Fruit fly (Drosophila melanogaster) whole organism, embryonic: Measurements from ENCODE around the gene CG14036.

Source experiments
- Ada2b ChIP-seq: fragments of 200-800 bp; sonication (Bioruptor generic); IDR thresholded peaks from 2 replicates; pipeline ENCODE4 v1.3.6; 2022; ENCODE audit warnings: missing biosample characterization, missing genetic modification characterization
- Antp ChIP-seq: fragments of 200-800 bp; sonication (Bioruptor generic); optimal IDR thresholded peaks from 3 replicates; lab custom pipeline; 2016; ENCODE audit warnings: missing biosample characterization, missing genetic modification characterization
- Atf6 ChIP-seq: fragments of 200-800 bp; sonication (Bioruptor generic); IDR thresholded peaks from 2 replicates; pipeline ENCODE4 v1.3.6; 2022; ENCODE audit warnings: missing biosample characterization, missing genetic modification characterization
- CG10462 ChIP-seq: fragments of 200-800 bp; sonication (Bioruptor generic); optimal IDR thresholded peaks from 2 replicates; lab custom pipeline; 2016; ENCODE audit warnings: missing biosample characterization, missing genetic modification characterization
- CG11085 ChIP-seq: fragments of 200-800 bp; sonication (Bioruptor generic); IDR thresholded peaks from 2 replicates; pipeline ENCODE4 v1.3.6; 2022; ENCODE audit warnings: missing biosample characterization, missing genetic modification characterization
- CG11456 ChIP-seq: fragments of 200-800 bp; sonication (Bioruptor generic); IDR thresholded peaks from 3 replicates; pipeline ENCODE4 v1.3.6; 2022; ENCODE audit warnings: missing biosample characterization, missing genetic modification characterization
- CG14860 ChIP-seq: fragments of 200-800 bp; sonication (Bioruptor generic); IDR thresholded peaks from 3 replicates; pipeline ENCODE4 v1.3.6; 2022; ENCODE audit warnings: missing biosample characterization, missing genetic modification characterization; ENCODE audit not compliant: partially characterized antibody
- CG15601 ChIP-seq: fragments of 200-800 bp; sonication (Bioruptor generic); optimal IDR thresholded peaks from 3 replicates; lab custom pipeline; 2019; ENCODE audit warnings: missing biosample characterization, mild to moderate bottlenecking, missing genetic modification characterization, moderate library complexity
- CG15696 ChIP-seq: fragments of 200-800 bp; sonication (Bioruptor generic); optimal IDR thresholded peaks from 2 replicates; lab custom pipeline; 2019; ENCODE audit warnings: missing biosample characterization, mild to moderate bottlenecking, missing genetic modification characterization, moderate library complexity
- CG2199 ChIP-seq: fragments of 200-800 bp; sonication (Bioruptor generic); IDR thresholded peaks from 3 replicates; pipeline ENCODE4 v1.3.6; 2022; ENCODE audit warnings: missing biosample characterization, missing genetic modification characterization
- CG2889 ChIP-seq: fragments of 200-800 bp; sonication (Bioruptor generic); IDR thresholded peaks from 3 replicates; pipeline ENCODE4 v1.3.6; 2022; ENCODE audit warnings: missing biosample characterization, missing genetic modification characterization
- CG3726 ChIP-seq: fragments of 200-800 bp; sonication (Bioruptor generic); IDR thresholded peaks from 3 replicates; pipeline ENCODE4, ENCODE4 v1.3.6; 2022; ENCODE audit warnings: missing biosample characterization, missing genetic modification characterization
- CG4617 ChIP-seq: fragments of 200-800 bp; sonication (Bioruptor generic); optimal IDR thresholded peaks from 3 replicates; lab custom pipeline; 2016; ENCODE audit warnings: missing biosample characterization, missing genetic modification characterization, borderline replicate concordance
- CG4820 ChIP-seq: fragments of 200-800 bp; sonication (Bioruptor generic); optimal IDR thresholded peaks from 3 replicates; lab custom pipeline; 2016; ENCODE audit warnings: missing biosample characterization, missing genetic modification characterization
- CG6813 ChIP-seq: fragments of 200-800 bp; sonication (Bioruptor generic); optimal IDR thresholded peaks from 2 replicates; lab custom pipeline; 2017; ENCODE audit warnings: missing biosample characterization, missing genetic modification characterization, mild to moderate bottlenecking, moderate library complexity, missing genetic modification reagents
- CG7928 ChIP-seq: fragments of 200-800 bp; sonication (Bioruptor generic); optimal IDR thresholded peaks from 2 replicates; lab custom pipeline; 2017; ENCODE audit warnings: missing biosample characterization, mild to moderate bottlenecking, missing genetic modification characterization
- CG7987 ChIP-seq: fragments of 200-800 bp; sonication (Bioruptor generic); optimal IDR thresholded peaks from 2 replicates; lab custom pipeline; 2018; ENCODE audit warnings: missing biosample characterization, mild to moderate bottlenecking, missing genetic modification characterization, moderate library complexity
- CG8290 ChIP-seq, 3 experiments: fragments of 200-800 bp; sonication (Bioruptor generic); optimal IDR thresholded peaks; 2 replicates each; lab custom pipeline; 2016 to 2019; ENCODE audit warnings: missing biosample characterization in 3 of 3, missing genetic modification characterization in 3 of 3, mild to moderate bottlenecking in 2 of 3, moderate library complexity in 1 of 3
- CrebB ChIP-seq: fragments of 200-800 bp; sonication (Bioruptor generic); optimal IDR thresholded peaks from 3 replicates; lab custom pipeline; 2018; ENCODE audit warnings: missing biosample characterization, mild to moderate bottlenecking, missing genetic modification characterization
- D19B ChIP-seq: fragments of 200-800 bp; sonication (Bioruptor generic); optimal IDR thresholded peaks from 2 replicates; lab custom pipeline; 2017; ENCODE audit warnings: missing biosample characterization, mild to moderate bottlenecking, missing genetic modification characterization
- Dip2 ChIP-seq: fragments of 200-800 bp; sonication (Bioruptor generic); IDR thresholded peaks from 2 replicates; pipeline ENCODE4 v1.3.6; 2022; ENCODE audit warnings: missing biosample characterization, missing genetic modification characterization
- E2f2 ChIP-seq: fragments of 200-800 bp; sonication (Bioruptor generic); IDR thresholded peaks from 2 replicates; pipeline ENCODE4 v1.3.6; 2022; ENCODE audit warnings: missing biosample characterization, missing genetic modification characterization
- Eip74EF ChIP-seq, 2 experiments: fragments of 200-800 bp in 1 of 2; fragments of >200 bp in 1 of 2; sonication (Bioruptor generic) in 1 of 2; optimal IDR thresholded peaks; 2 replicates each; lab custom pipeline; 2017 to 2019; ENCODE audit warnings: missing biosample characterization in 2 of 2, missing genetic modification characterization in 2 of 2, mild to moderate bottlenecking in 1 of 2, moderate library complexity in 1 of 2
- Fer3 ChIP-seq: fragments of 200-800 bp; sonication (Bioruptor generic); optimal IDR thresholded peaks from 2 replicates; lab custom pipeline; 2018; ENCODE audit warnings: missing biosample characterization, mild to moderate bottlenecking, missing genetic modification characterization, moderate library complexity
- Hr51 ChIP-seq, 2 experiments: fragments of 200-800 bp; sonication (Bioruptor generic); optimal IDR thresholded peaks; 2 replicates in 1 of 2; 3 replicates in 1 of 2; lab custom pipeline; 2016 to 2018; ENCODE audit warnings: missing biosample characterization in 2 of 2, missing genetic modification characterization in 2 of 2, mild to moderate bottlenecking in 1 of 2, moderate library complexity in 1 of 2
- Jarid2 ChIP-seq: fragments of 200-800 bp; sonication (Bioruptor generic); optimal IDR thresholded peaks from 3 replicates; lab custom pipeline; 2017; ENCODE audit warnings: mild to moderate bottlenecking, missing biosample characterization, missing genetic modification reagents, missing genetic modification characterization
- Lim3 ChIP-seq: fragments of 200-800 bp; sonication (Bioruptor generic); IDR thresholded peaks from 2 replicates; pipeline ENCODE4 v1.3.6; 2022; ENCODE audit warnings: missing biosample characterization, missing genetic modification characterization
- Scr ChIP-seq: fragments of 200-800 bp; sonication (Bioruptor generic); IDR thresholded peaks from 2 replicates; pipeline ENCODE4 v1.3.6; 2022; ENCODE audit warnings: missing biosample characterization, missing genetic modification characterization; ENCODE audit not compliant: partially characterized antibody
- Sox102F ChIP-seq: fragments of 200-800 bp; sonication (Bioruptor generic); optimal IDR thresholded peaks from 2 replicates; lab custom pipeline; 2018; ENCODE audit warnings: missing biosample characterization, mild to moderate bottlenecking, missing genetic modification characterization, moderate library complexity
- Usf ChIP-seq: fragments of 200-800 bp; sonication (Bioruptor generic); optimal IDR thresholded peaks from 2 replicates; lab custom pipeline; 2017; ENCODE audit warnings: missing genotype, missing biosample characterization, missing genetic modification characterization
- Vsx1 ChIP-seq: fragments of 200-800 bp; sonication (Bioruptor generic); optimal IDR thresholded peaks from 2 replicates; lab custom pipeline; 2017; ENCODE audit warnings: missing biosample characterization, mild to moderate bottlenecking, missing genetic modification characterization, missing genetic modification reagents
- abd-A ChIP-seq: fragments of 200-800 bp; sonication (Bioruptor generic); optimal IDR thresholded peaks from 3 replicates; lab custom pipeline; 2019; ENCODE audit warnings: missing biosample characterization, mild to moderate bottlenecking, missing genetic modification characterization, moderate library complexity
- bsh ChIP-seq, 2 experiments: fragments of 200-800 bp; sonication (Bioruptor generic); optimal IDR thresholded peaks; 2 replicates each; lab custom pipeline; 2017 to 2018; ENCODE audit warnings: mild to moderate bottlenecking in 2 of 2, missing biosample characterization in 2 of 2, missing genetic modification characterization in 2 of 2, moderate library complexity in 1 of 2
- dm ChIP-seq: fragments of 200-800 bp; sonication (Bioruptor generic); optimal IDR thresholded peaks from 3 replicates; lab custom pipeline; 2016; ENCODE audit warnings: missing biosample characterization, missing genetic modification characterization
- fd102C ChIP-seq: fragments of 200-800 bp; sonication (Bioruptor generic); optimal IDR thresholded peaks from 2 replicates; lab custom pipeline; 2018; ENCODE audit warnings: missing biosample characterization, mild to moderate bottlenecking, missing genetic modification characterization, moderate library complexity
- gfzf ChIP-seq: fragments of 200-800 bp; sonication (Bioruptor generic); optimal IDR thresholded peaks from 2 replicates; lab custom pipeline; 2016; ENCODE audit warnings: missing biosample characterization, mild to moderate bottlenecking, missing genetic modification characterization, moderate library complexity
- hb ChIP-seq: fragments of 200-800 bp; sonication (Bioruptor generic); IDR thresholded peaks from 3 replicates; pipeline ENCODE4 v1.3.6; 2022; ENCODE audit warnings: missing biosample characterization, missing genetic modification characterization; ENCODE audit not compliant: partially characterized antibody
- maf-S ChIP-seq: fragments of 200-800 bp; sonication (Bioruptor generic); optimal IDR thresholded peaks from 2 replicates; lab custom pipeline; 2016; ENCODE audit warnings: missing biosample characterization, missing genetic modification characterization
- mirr ChIP-seq: fragments of 200-800 bp; sonication (Bioruptor generic); optimal IDR thresholded peaks from 3 replicates; lab custom pipeline; 2018; ENCODE audit warnings: missing biosample characterization, mild to moderate bottlenecking, missing genetic modification characterization
- onecut ChIP-seq: fragments of 200-800 bp; sonication (Bioruptor generic); IDR thresholded peaks from 2 replicates; pipeline ENCODE4 v1.3.6; 2022; ENCODE audit warnings: missing biosample characterization, missing genetic modification characterization
- p53 ChIP-seq: fragments of 200-800 bp; sonication (Bioruptor generic); optimal IDR thresholded peaks from 2 replicates; lab custom pipeline; 2016; ENCODE audit warnings: missing biosample characterization, missing genetic modification characterization
- pb ChIP-seq: fragments of 200-800 bp; sonication (Bioruptor generic); optimal IDR thresholded peaks from 3 replicates; lab custom pipeline; 2016; ENCODE audit warnings: missing biosample characterization, missing genetic modification characterization
- pros ChIP-seq: fragments of 200-800 bp; sonication (Bioruptor generic); optimal IDR thresholded peaks from 3 replicates; lab custom pipeline; 2019; ENCODE audit warnings: missing biosample characterization, mild to moderate bottlenecking, missing genetic modification characterization, moderate library complexity
- ro ChIP-seq: fragments of 200-800 bp; sonication (Bioruptor generic); IDR thresholded peaks from 2 replicates; pipeline ENCODE4 v1.3.6; 2022; ENCODE audit warnings: missing biosample characterization, missing genetic modification characterization
- seq ChIP-seq: fragments of 200-800 bp; sonication (Bioruptor generic); IDR thresholded peaks from 2 replicates; pipeline ENCODE4 v1.3.6; 2022; ENCODE audit warnings: missing biosample characterization, missing genetic modification characterization
- sim ChIP-seq: fragments of 200-800 bp; sonication (Bioruptor generic); IDR thresholded peaks from 2 replicates; pipeline ENCODE4 v1.3.6; 2022; ENCODE audit warnings: missing biosample characterization, missing genetic modification characterization
- sqz ChIP-seq: fragments of 200-800 bp; sonication (Bioruptor generic); optimal IDR thresholded peaks from 3 replicates; lab custom pipeline; 2018; ENCODE audit warnings: missing biosample characterization, mild to moderate bottlenecking, missing genetic modification characterization
- unpg ChIP-seq: fragments of 200-800 bp; sonication (Bioruptor generic); optimal IDR thresholded peaks from 3 replicates; lab custom pipeline; 2018; ENCODE audit warnings: missing biosample characterization, mild to moderate bottlenecking, missing genetic modification characterization, moderate library complexity
- vfl ChIP-seq: fragments of 200-800 bp; sonication (Bioruptor generic); optimal IDR thresholded peaks from 2 replicates; lab custom pipeline; 2016; ENCODE audit warnings: missing biosample characterization, missing genetic modification characterization
- wor ChIP-seq: fragments of 200-800 bp; sonication (Bioruptor generic); IDR thresholded peaks from 2 replicates; pipeline ENCODE4 v1.3.6; 2022; ENCODE audit warnings: missing biosample characterization, missing genetic modification characterization

CG14036 gene

dm6 chr2L:5063936-5064335 lies 9.1 kb upstream of the CG14036 start (continued):
- TF ChIP-seq Eip74EF (GFP tag; optimal IDR thresholded peaks at IDR 0.05; lab: Kevin White, UChicago) (no peak), CG15696 (tag; lab: Kevin White, UChicago) (no peak), CG7987 (no peak), Ada2b (GFP tag; lab: Robert Waterston, UW) (no peak), CG7928 (GFP tag; lab: Kevin White, UChicago) (no peak), CG8290 (GFP tag; optimal IDR thresholded peaks at IDR 0.05; lab: Kevin White, UChicago) (no peak), CG8290 (tag; optimal IDR thresholded peaks at IDR 0.05; lab: Kevin White, UChicago) (peak in 1 of 2 experiments; percentile 46), Hr51 (GFP tag; optimal IDR thresholded peaks at IDR 0.05; lab: Kevin White, UChicago) (peak in 1 of 2 experiments; percentile 34), CG10462 (no peak), CG11456 (GFP tag; lab: Robert Waterston, UW) (no peak), ro (no peak), bsh (GFP tag; optimal IDR thresholded peaks at IDR 0.05; lab: Kevin White, UChicago) (no peak), pb (GFP tag; lab: Kevin White, UChicago) (no peak), abd-A (tag; lab: Kevin White, UChicago) (peak; percentile 65), CG3726 (GFP tag; lab: Robert Waterston, UW) (no peak), CG14860 (GFP tag; lab: Robert Waterston, UW) (no peak), CrebB (tag; lab: Kevin White, UChicago) (no peak), Sox102F (GFP tag; lab: Kevin White, UChicago) (no peak), CG6813 (GFP tag; lab: Kevin White, UChicago) (no peak), seq (GFP tag; lab: Robert Waterston, UW) (peak; percentile 43; the same call in 1 of the 2 replicates), CG2889 (GFP tag; lab: Robert Waterston, UW) (no peak), Fer3 (tag; lab: Kevin White, UChicago) (no peak), Dip2 (no peak), Antp (no peak), onecut (GFP tag; lab: Robert Waterston, UW) (peak; percentile 5; the same call in 1 of the 2 replicates), pros (peak; percentile 58), sim (GFP tag; lab: Robert Waterston, UW) (no peak), gfzf (no peak), dm (GFP tag; lab: Kevin White, UChicago) (no peak), Jarid2 (GFP tag; lab: Kevin White, UChicago) (no peak), fd102C (no peak), hb (GFP tag; lab: Robert Waterston, UW) (no peak), Lim3 (GFP tag; lab: Robert Waterston, UW) (no peak), CG2199 (GFP tag; lab: Robert Waterston, UW) (no peak), Usf (GFP tag; lab: Kevin White, UChicago) (no peak), E2f2 (GFP tag; lab: Robert Waterston, UW) (no peak), p53 (GFP tag; lab: Kevin White, UChicago) (no peak), D19B (GFP tag; lab: Kevin White, UChicago) (no peak), sqz (GFP tag; lab: Kevin White, UChicago) (peak; percentile 55), mirr (GFP tag; lab: Kevin White, UChicago) (peak; percentile 44), vfl (GFP tag; lab: Kevin White, UChicago) (no peak), CG15601 (no peak), CG11085 (GFP tag; lab: Robert Waterston, UW) (no peak), Atf6 (GFP tag; lab: Robert Waterston, UW) (no peak), maf-S (no peak), Scr (GFP tag; lab: Robert Waterston, UW) (no peak), Vsx1 (GFP tag; lab: Kevin White, UChicago) (no peak), CG4617 (GFP tag; lab: Kevin White, UChicago) (no peak), unpg (GFP tag; lab: Kevin White, UChicago) (no peak), wor (no peak), CG4820 (GFP tag; lab: Kevin White, UChicago) (no peak)
